Worm (Caenorhabditis elegans): ENCODE data around the gene hsd-2.
A peak's percentile ranks its signal among the peaks of the same experiment; 100 is the strongest.

Gene hsd-2

ce11 chrX:5038812-5039211 lies 33.8 kb downstream of the hsd-2 start:
- TF ChIP-seq vab-7 (GFP tag; IDR thresholded peaks at IDR 0.05): no peak
- TF ChIP-seq gei-8 (GFP tag; optimal IDR thresholded peaks at IDR 0.05): no peak
- TF ChIP-seq daf-12 (tag; optimal IDR thresholded peaks at IDR 0.05): no peak
- TF ChIP-seq zfp-2 (tag; optimal IDR thresholded peaks at IDR 0.05): no peak
- no peak for TF ChIP-seq ceh-44 (GFP tag; IDR thresholded peaks at IDR 0.05)
- TF ChIP-seq mes-2 (tag; optimal IDR thresholded peaks at IDR 0.05; ENCODE audit: poor library complexity, severe bottlenecking): no peak
- no peak for TF ChIP-seq tra-1 (GFP tag; IDR thresholded peaks at IDR 0.05)

- TF ChIP-seq nhr-41 (GFP tag; IDR thresholded peaks at IDR 0.05) (no peak), Y48G9A.11 (GFP tag; IDR thresholded peaks at IDR 0.05) (no peak), gei-8 (GFP tag; optimal IDR thresholded peaks at IDR 0.05) (no peak), mdl-1 (tag; optimal IDR thresholded peaks at IDR 0.05) (no peak), daf-8 (GFP tag; IDR thresholded peaks at IDR 0.05) (no peak), unc-62 (GFP tag; optimal IDR thresholded peaks at IDR 0.05 in 1 of 2) (peak in 1 of 2 experiments; percentile 92), unc-62 (tag; optimal IDR thresholded peaks at IDR 0.05) (no peak), nhr-28 (tag; optimal IDR thresholded peaks at IDR 0.05) (no peak)
Measured at ce11 chrX:5040038-5040437, 35.0 kb downstream of the hsd-2 start.

ce11 chrX:5043887-5044286 lies 38.8 kb downstream of the hsd-2 start, which contains the start of gene Y64H9A.2:
Gene Y64H9A.2, plus strand, starts transcription at chrX:5043976.
- TF ChIP-seq unc-62 (GFP tag; optimal IDR thresholded peaks at IDR 0.05 in 1 of 2) (peak in 1 of 2 experiments; percentile 30), unc-62 (tag; optimal IDR thresholded peaks at IDR 0.05) (no peak), R02D3.7 (tag; optimal IDR thresholded peaks at IDR 0.05) (no peak), mdl-1 (tag; optimal IDR thresholded peaks at IDR 0.05) (no peak), daf-19 (GFP tag; conservative IDR thresholded peaks at IDR 0.05) (no peak), gei-8 (GFP tag; optimal IDR thresholded peaks at IDR 0.05) (no peak)
